Worm (Caenorhabditis elegans) whole organism, mixed stage, embryonic: Measurements from ENCODE around the gene F10G7.10.

Source experiments
- M03D4.4 ChIP-seq: sonication (generic microtip); optimal IDR thresholded peaks from 2 replicates; lab custom pipeline; 2017; ENCODE audit warnings: mild to moderate bottlenecking, missing genetic modification characterization, missing compliant biosample characterization
- bed-3 ChIP-seq: fragments of 200-800 bp; sonication (Bioruptor generic); optimal IDR thresholded peaks from 3 replicates; lab custom pipeline; 2018; ENCODE audit warnings: mild to moderate bottlenecking, missing genetic modification characterization, moderate library complexity, missing compliant biosample characterization
- blmp-1 ChIP-seq: fragments of 150-350 bp; optimal IDR thresholded peaks from 2 replicates; lab custom pipeline; 2014; ENCODE audit warnings: missing biosample characterization, missing genetic modification characterization
- ceh-39 ChIP-seq: fragments of 150-350 bp; optimal IDR thresholded peaks from 2 replicates; lab custom pipeline; 2014; ENCODE audit warnings: missing biosample characterization, missing genetic modification characterization
- ceh-43 ChIP-seq: fragments of 200-800 bp; sonication (Bioruptor generic); optimal IDR thresholded peaks from 2 replicates; lab custom pipeline; 2018; ENCODE audit warnings: mild to moderate bottlenecking, missing genetic modification characterization, moderate library complexity, missing compliant biosample characterization
- ceh-83 ChIP-seq: fragments of 200-800 bp; sonication (Bioruptor generic); optimal IDR thresholded peaks from 2 replicates; lab custom pipeline; 2018; ENCODE audit warnings: mild to moderate bottlenecking, missing genetic modification characterization, missing compliant biosample characterization
- ces-1 ChIP-seq: fragments of 150-350 bp; optimal IDR thresholded peaks from 2 replicates; lab custom pipeline; 2014; ENCODE audit warnings: missing biosample characterization, missing genetic modification reagents, missing genetic modification characterization
- cnd-1 ChIP-seq: fragments of 200-800 bp; sonication (Bioruptor generic); optimal IDR thresholded peaks from 2 replicates; lab custom pipeline; 2018; ENCODE audit warnings: mild to moderate bottlenecking, missing genetic modification characterization, missing compliant biosample characterization
- drap-1 ChIP-seq: fragments of 200-800 bp; sonication (Bioruptor generic); optimal IDR thresholded peaks from 3 replicates; lab custom pipeline; 2018; ENCODE audit warnings: mild to moderate bottlenecking, missing genetic modification characterization, missing compliant biosample characterization
- elt-1 ChIP-seq: sonication (generic microtip); optimal IDR thresholded peaks from 2 replicates; lab custom pipeline; 2017; ENCODE audit warnings: missing genetic modification characterization, mild to moderate bottlenecking, missing compliant biosample characterization, antibody characterized with exemption, moderate library complexity, borderline replicate concordance; ENCODE audit not compliant: insufficient read depth
- flh-1 ChIP-seq: fragments of 200-800 bp; sonication (Bioruptor generic); optimal IDR thresholded peaks from 2 replicates; lab custom pipeline; 2018; ENCODE audit warnings: mild to moderate bottlenecking, missing genetic modification characterization, moderate library complexity, missing compliant biosample characterization
- ham-2 ChIP-seq: fragments of 200-800 bp; sonication (Bioruptor generic); optimal IDR thresholded peaks from 2 replicates; lab custom pipeline; 2018; ENCODE audit warnings: mild to moderate bottlenecking, missing genetic modification characterization, missing compliant biosample characterization
- lin-13 ChIP-seq: fragments of 150-350 bp; optimal IDR thresholded peaks from 2 replicates; lab custom pipeline; 2014; ENCODE audit warnings: missing biosample characterization, missing genetic modification characterization
- lin-32 ChIP-seq: fragments of 200-800 bp; sonication (Bioruptor generic); optimal IDR thresholded peaks from 2 replicates; lab custom pipeline; 2018; ENCODE audit warnings: mild to moderate bottlenecking, missing genetic modification characterization, missing compliant biosample characterization
- lsy-2 ChIP-seq: fragments of 150-350 bp; optimal IDR thresholded peaks from 2 replicates; lab custom pipeline; 2014; ENCODE audit warnings: missing biosample characterization, missing genetic modification characterization
- mab-5 ChIP-seq: fragments of 150-350 bp; optimal IDR thresholded peaks from 2 replicates; lab custom pipeline; 2014; ENCODE audit warnings: missing biosample characterization, missing genetic modification characterization
- mep-1 ChIP-seq: fragments of 150-350 bp; optimal IDR thresholded peaks from 2 replicates; lab custom pipeline; 2017; ENCODE audit warnings: missing biosample characterization, missing genetic modification reagents, missing genetic modification characterization, inconsistent platforms
- mls-2 ChIP-seq: sonication (generic microtip); optimal IDR thresholded peaks from 2 replicates; lab custom pipeline; 2016; ENCODE audit warnings: mild to moderate bottlenecking, missing genetic modification characterization, moderate library complexity, missing compliant biosample characterization
- nhr-12 ChIP-seq: fragments of 150-350 bp; optimal IDR thresholded peaks from 2 replicates; lab custom pipeline; 2014; ENCODE audit warnings: missing biosample characterization, missing genetic modification characterization
- nhr-2 ChIP-seq: fragments of 150-350 bp; optimal IDR thresholded peaks from 2 replicates; lab custom pipeline; 2014; ENCODE audit warnings: missing biosample characterization, missing genetic modification characterization
- nhr-28 ChIP-seq: fragments of 150-350 bp; optimal IDR thresholded peaks from 2 replicates; lab custom pipeline; 2014; ENCODE audit warnings: missing biosample characterization, missing genetic modification characterization
- nhr-76 ChIP-seq: sonication (generic microtip); optimal IDR thresholded peaks from 2 replicates; lab custom pipeline; 2017; ENCODE audit warnings: missing biosample characterization, missing genetic modification characterization
- pha-4 ChIP-seq: fragments of 150-350 bp; optimal IDR thresholded peaks from 2 replicates; lab custom pipeline; 2018; ENCODE audit warnings: missing biosample characterization, missing genetic modification reagents, missing genetic modification characterization
- sem-2 ChIP-seq: fragments of 200-800 bp; sonication (Bioruptor generic); optimal IDR thresholded peaks from 2 replicates; lab custom pipeline; 2018; ENCODE audit warnings: mild to moderate bottlenecking, missing genetic modification characterization, missing compliant biosample characterization
- snpc-4 ChIP-seq: fragments of 150-350 bp; optimal IDR thresholded peaks from 2 replicates; lab custom pipeline; 2014; ENCODE audit warnings: missing biosample characterization, missing genetic modification characterization
- sptf-1 ChIP-seq: sonication (generic microtip); optimal IDR thresholded peaks from 2 replicates; lab custom pipeline; 2017; ENCODE audit warnings: mild to moderate bottlenecking, missing genetic modification characterization, moderate library complexity, missing compliant biosample characterization
- tbx-8 ChIP-seq: fragments of 200-800 bp; sonication (Bioruptor generic); optimal IDR thresholded peaks from 2 replicates; lab custom pipeline; 2018; ENCODE audit warnings: mild to moderate bottlenecking, missing genetic modification characterization, moderate library complexity, missing compliant biosample characterization
- unc-62 ChIP-seq: fragments of 150-350 bp; optimal IDR thresholded peaks from 2 replicates; lab custom pipeline; 2014; ENCODE audit warnings: missing biosample characterization, missing genetic modification reagents, missing genetic modification characterization
- zip-8 ChIP-seq: fragments of 150-350 bp; optimal IDR thresholded peaks from 2 replicates; lab custom pipeline; 2014; ENCODE audit warnings: missing biosample characterization, missing genetic modification characterization
- ztf-11 ChIP-seq: fragments of 150-350 bp; optimal IDR thresholded peaks from 2 replicates; lab custom pipeline; 2014; ENCODE audit warnings: missing biosample characterization, missing genetic modification characterization

Gene F10G7.10

DNA sequence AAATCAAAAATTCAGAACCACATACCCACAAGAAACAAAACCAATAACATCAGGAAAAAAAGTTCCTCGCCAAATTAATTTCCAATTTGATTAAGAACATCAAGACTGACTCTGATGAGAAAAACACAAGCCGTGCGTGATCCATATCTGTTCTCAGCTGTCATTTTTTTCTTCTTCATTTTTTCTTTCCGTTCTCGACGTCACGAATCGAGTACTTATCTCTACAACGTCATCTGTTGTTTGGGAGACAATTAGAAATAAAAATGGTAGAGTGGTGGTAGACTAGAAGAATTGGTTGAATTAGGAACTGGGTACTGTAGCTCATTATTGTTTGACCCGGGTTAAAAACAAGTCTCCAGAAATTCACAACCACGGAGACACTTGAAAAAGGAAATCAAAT is 35.0 kb upstream of the F10G7.10 start:
- TF ChIP-seq nhr-2 (tag; lab: Kevin White, UChicago) = no peak
- no peak for TF ChIP-seq sem-2 (GFP tag; lab: Kevin White, UChicago)
- TF ChIP-seq lsy-2 (tag; lab: Kevin White, UChicago) = no peak
- no peak for TF ChIP-seq bed-3 (GFP tag; lab: Kevin White, UChicago)
- TF ChIP-seq zip-8 = no peak
- no peak for TF ChIP-seq elt-1
- TF ChIP-seq ztf-11 (tag; lab: Kevin White, UChicago) = no peak
- no peak for TF ChIP-seq ceh-39
- TF ChIP-seq mls-2 (tag; lab: Kevin White, UChicago) = no peak
- no peak for TF ChIP-seq mep-1
- no peak for TF ChIP-seq drap-1 (GFP tag; lab: Kevin White, UChicago)
- no peak for TF ChIP-seq cnd-1 (tag; lab: Kevin White, UChicago)
- TF ChIP-seq ces-1 = no peak
- TF ChIP-seq mab-5 (tag; lab: Kevin White, UChicago) = no peak
- no peak for TF ChIP-seq unc-62 (GFP tag; lab: Kevin White, UChicago)

DNA sequence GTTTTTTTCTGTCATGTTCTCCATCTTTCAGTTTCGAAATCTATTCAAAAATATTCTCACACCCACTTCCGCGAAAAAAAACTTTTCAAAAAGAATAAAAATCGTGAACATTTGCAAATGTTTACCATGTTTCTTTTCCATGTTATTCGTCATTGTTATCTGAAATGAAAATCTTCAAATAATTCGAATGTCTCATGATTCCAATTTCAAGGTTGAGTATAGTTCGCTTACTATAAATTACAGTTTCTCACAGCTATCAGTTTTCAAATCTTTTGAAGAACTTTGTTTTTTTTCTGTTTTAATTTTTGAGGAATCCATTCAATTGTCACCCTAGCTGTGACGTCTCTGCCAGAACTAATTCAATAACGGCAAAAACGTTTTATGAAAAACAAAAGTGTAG is 33.8 kb upstream of the F10G7.10 start:
- no peak for TF ChIP-seq nhr-12 (tag; lab: Kevin White, UChicago)
- TF ChIP-seq cnd-1 (tag; lab: Kevin White, UChicago) = no peak
- TF ChIP-seq mep-1 = no peak
- no peak for TF ChIP-seq elt-1
- TF ChIP-seq M03D4.4 (tag; lab: Kevin White, UChicago) = no peak
- no peak for TF ChIP-seq unc-62 (GFP tag; lab: Kevin White, UChicago)
- no peak for TF ChIP-seq nhr-28 (tag; lab: Kevin White, UChicago)
- TF ChIP-seq ham-2 (GFP tag; lab: Kevin White, UChicago) = no peak
- TF ChIP-seq pha-4 (tag; lab: Kevin White, UChicago) = no peak
- TF ChIP-seq ces-1 = no peak
- no peak for TF ChIP-seq ceh-39
- TF ChIP-seq tbx-8 (GFP tag; lab: Kevin White, UChicago) = no peak
- no peak for TF ChIP-seq lin-32 (GFP tag; lab: Kevin White, UChicago)
- TF ChIP-seq ceh-83 (GFP tag; lab: Kevin White, UChicago) = no peak
- TF ChIP-seq blmp-1 (tag; lab: Kevin White, UChicago) = no peak
- no peak for TF ChIP-seq nhr-76 (tag; lab: Kevin White, UChicago)
- no peak for TF ChIP-seq drap-1 (GFP tag; lab: Kevin White, UChicago)
- no peak for TF ChIP-seq ceh-43
- no peak for TF ChIP-seq snpc-4

DNA sequence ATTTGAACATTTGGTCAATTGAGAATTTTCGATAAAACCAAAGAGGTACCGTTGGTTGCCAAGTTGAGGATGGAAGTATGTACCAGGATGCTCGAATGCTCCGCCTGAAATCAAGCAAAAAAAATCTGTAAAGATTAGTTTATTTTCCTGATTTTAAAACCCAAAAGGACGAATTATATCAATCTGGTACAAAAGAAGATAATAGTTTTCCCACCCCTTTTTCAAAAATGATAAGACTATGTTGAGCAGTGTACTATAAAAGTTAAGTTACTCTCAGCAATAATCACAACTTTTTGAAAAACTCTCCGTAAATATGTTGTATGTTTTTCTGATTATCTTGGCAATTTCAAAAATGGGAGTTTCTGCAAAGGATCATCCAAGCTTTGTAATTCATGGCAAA is 32.4 kb upstream of the F10G7.10 start, which contains the start of gene F26G1.3:
Gene F26G1.3, plus strand, starts transcription at position 301 of the 400 bp plus-strand sequence.
- TF ChIP-seq nhr-28 (tag; lab: Kevin White, UChicago) (no peak), ces-1 (no peak), lin-13 (tag; lab: Kevin White, UChicago) (no peak), nhr-76 (tag; lab: Kevin White, UChicago) (no peak), ztf-11 (tag; lab: Kevin White, UChicago) (no peak), lin-32 (GFP tag; lab: Kevin White, UChicago) (no peak), M03D4.4 (tag; lab: Kevin White, UChicago) (no peak), blmp-1 (tag; lab: Kevin White, UChicago) (no peak), elt-1 (no peak), mep-1 (no peak), ceh-83 (GFP tag; lab: Kevin White, UChicago) (no peak), nhr-12 (tag; lab: Kevin White, UChicago) (no peak)

DNA sequence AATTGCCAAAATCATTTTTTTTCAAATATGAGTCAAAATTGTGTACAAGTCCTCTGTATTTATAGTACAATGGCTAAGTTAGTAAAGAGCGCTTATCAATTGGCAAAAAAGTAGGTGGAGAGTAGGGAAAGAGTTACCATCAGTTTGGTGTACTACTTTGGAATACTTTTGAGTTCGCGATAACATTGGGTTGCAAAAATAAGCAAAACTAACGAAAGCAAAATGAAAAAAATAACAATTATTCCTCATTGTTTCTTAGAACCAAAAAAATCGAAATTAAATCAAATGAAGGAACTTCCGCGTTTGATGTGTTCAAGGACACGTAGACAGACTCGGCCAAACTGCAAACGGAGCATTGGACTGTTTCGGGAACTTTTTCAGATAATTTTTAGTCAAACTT is 30.7 kb upstream of the F10G7.10 start, which contains the start of gene C27D9.2:
Gene C27D9.2, minus strand, starts transcription at position 101 of the 400 bp plus-strand sequence.
- TF ChIP-seq bed-3 (GFP tag; lab: Kevin White, UChicago) (no peak), nhr-2 (tag; lab: Kevin White, UChicago) (no peak)

DNA sequence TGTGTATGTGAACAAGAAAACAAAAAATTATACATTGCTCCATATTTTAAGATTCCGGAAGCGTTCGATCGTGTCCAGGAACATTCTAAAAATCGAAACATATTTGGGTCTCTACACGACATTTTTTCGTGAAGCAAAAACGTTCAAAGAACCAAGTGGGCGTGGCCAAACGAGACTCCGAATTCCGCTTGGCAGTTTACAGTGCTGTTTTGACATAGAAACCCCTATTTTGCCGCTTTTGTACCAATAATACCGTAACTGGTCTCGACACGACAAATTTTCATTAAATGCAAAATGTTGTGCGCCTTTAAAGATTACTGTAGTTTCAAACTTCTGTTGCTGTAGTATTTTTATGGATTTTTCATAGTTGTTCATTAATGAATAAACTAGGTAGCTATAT is 29.6 kb upstream of the F10G7.10 start:
- TF ChIP-seq sptf-1 (tag; lab: Kevin White, UChicago) (no peak), mab-5 (tag; lab: Kevin White, UChicago) (no peak), nhr-28 (tag; lab: Kevin White, UChicago) (no peak), pha-4 (tag; lab: Kevin White, UChicago) (no peak), lin-13 (tag; lab: Kevin White, UChicago) (no peak)
- TF ChIP-seq, all 35 proteins: peak for 0

DNA sequence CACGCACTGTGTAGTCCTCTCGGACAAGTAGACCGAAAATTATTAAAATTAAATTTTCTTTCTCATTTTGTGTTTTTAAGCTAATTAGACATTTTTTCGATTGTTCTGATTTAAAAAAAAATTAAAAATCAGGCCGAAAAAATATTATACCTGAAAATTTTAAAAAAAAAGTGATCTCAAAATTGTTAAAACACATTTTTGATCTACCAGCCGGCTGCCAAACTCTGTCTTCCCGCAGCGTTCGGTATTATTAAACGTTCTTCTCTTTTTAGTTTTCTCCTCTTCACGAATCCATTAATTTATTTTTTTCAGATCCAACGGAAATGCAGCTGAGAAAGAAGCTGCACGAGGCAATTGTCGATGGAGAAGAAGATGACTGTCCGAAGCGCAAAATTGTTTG is 27.1 kb upstream of the F10G7.10 start, which contains the start of gene C27D9.1:
Gene C27D9.1, plus strand, starts transcription at position 281 of the 400 bp plus-strand sequence.
- TF ChIP-seq nhr-12 (tag; lab: Kevin White, UChicago) (no peak), mab-5 (tag; lab: Kevin White, UChicago) (no peak), snpc-4 (no peak), nhr-76 (tag; lab: Kevin White, UChicago) (no peak), ham-2 (GFP tag; lab: Kevin White, UChicago) (no peak), M03D4.4 (tag; lab: Kevin White, UChicago) (no peak), ceh-39 (no peak), flh-1 (GFP tag; lab: Kevin White, UChicago) (no peak), sptf-1 (tag; lab: Kevin White, UChicago) (no peak), bed-3 (GFP tag; lab: Kevin White, UChicago) (no peak), ceh-43 (no peak), mep-1 (no peak)
